Fruit fly (Drosophila melanogaster) whole organism, pupa: ENCODE results near the gene scrt.

Experiments
- CG13204 ChIP-seq: fragments of 200-800 bp; sonication (Bioruptor generic); optimal IDR thresholded peaks from 2 replicates; lab custom pipeline; 2018; ENCODE audit warnings: missing biosample characterization, mild to moderate bottlenecking, missing genetic modification characterization, moderate library complexity
- CG17806 ChIP-seq: fragments of 200-800 bp; sonication (Bioruptor generic); optimal IDR thresholded peaks from 2 replicates; lab custom pipeline; 2018; ENCODE audit warnings: missing biosample characterization, mild to moderate bottlenecking, missing genetic modification characterization, moderate library complexity
- CG34367 ChIP-seq: fragments of 200-800 bp; sonication (Bioruptor generic); optimal IDR thresholded peaks from 2 replicates; lab custom pipeline; 2018; ENCODE audit warnings: missing biosample characterization, mild to moderate bottlenecking, missing genetic modification characterization
- CG8301 ChIP-seq: fragments of 200-800 bp; sonication (Bioruptor generic); optimal IDR thresholded peaks from 2 replicates; lab custom pipeline; 2018; ENCODE audit warnings: missing biosample characterization, mild to moderate bottlenecking, missing genetic modification characterization
- D1 ChIP-seq: fragments of 200-800 bp; sonication (Bioruptor generic); optimal IDR thresholded peaks from 2 replicates; lab custom pipeline; 2018; ENCODE audit warnings: missing biosample characterization, mild to moderate bottlenecking, missing genetic modification characterization, moderate library complexity
- EcR ChIP-seq: fragments of 200-800 bp; sonication (Bioruptor generic); optimal IDR thresholded peaks from 3 replicates; lab custom pipeline; 2019; ENCODE audit warnings: missing biosample characterization, missing genetic modification characterization, mild to moderate bottlenecking, moderate library complexity, missing genetic modification reagents
- Ets98B ChIP-seq: fragments of 200-800 bp; sonication (Bioruptor generic); IDR thresholded peaks from 2 replicates; pipeline ENCODE4 v1.3.6; 2022; ENCODE audit warnings: missing biosample characterization, missing genetic modification characterization
- Pif1A ChIP-seq: fragments of 200-800 bp; sonication (Bioruptor generic); optimal IDR thresholded peaks from 3 replicates; lab custom pipeline; 2016; ENCODE audit warnings: missing biosample characterization, missing genetic modification characterization
- Pif1B ChIP-seq: fragments of 200-800 bp; sonication (Bioruptor generic); optimal IDR thresholded peaks from 3 replicates; lab custom pipeline; 2016; ENCODE audit warnings: missing biosample characterization, missing genetic modification characterization

DNA sequence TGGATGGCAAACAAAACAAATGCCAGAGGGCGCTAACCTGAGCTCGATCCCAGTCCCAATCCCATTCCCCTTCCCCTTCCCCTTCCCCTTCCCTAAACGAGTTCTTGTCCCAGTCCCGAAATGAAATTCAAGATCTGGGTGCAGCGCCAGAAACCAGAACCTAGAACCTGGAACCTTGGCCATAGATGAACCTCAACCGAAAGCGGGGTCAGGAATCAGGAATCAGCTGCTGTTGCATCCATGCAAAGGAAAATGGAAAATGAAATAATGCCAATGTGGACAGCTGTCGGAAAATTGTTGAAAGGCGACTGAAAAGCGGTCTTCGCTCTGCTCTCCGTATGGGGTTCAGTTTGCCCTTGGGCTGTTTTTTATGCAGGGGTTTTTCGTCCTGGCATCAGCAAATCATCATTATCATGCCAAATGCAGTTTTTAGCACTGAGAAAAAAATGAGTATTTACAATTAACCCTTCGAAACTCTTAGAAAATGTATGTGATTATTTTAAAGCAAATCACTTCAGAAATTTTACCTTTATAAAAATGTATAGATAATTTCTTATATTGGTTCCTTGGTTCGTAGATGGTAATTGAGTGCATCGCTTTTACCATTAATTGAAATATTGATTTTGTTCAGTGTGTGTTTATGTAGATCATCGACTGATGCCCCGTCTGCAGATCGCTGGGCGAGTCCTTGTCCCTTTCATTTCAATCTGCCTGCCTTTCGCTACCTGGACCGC is 5.9 kb upstream of the scrt start:
- TF ChIP-seq CG8301 (tag; lab: Kevin White, UChicago) = no peak
- no peak for TF ChIP-seq CG13204 (GFP tag; lab: Kevin White, UChicago)
- TF ChIP-seq EcR (GFP tag; lab: Kevin White, UChicago) = no peak
- TF ChIP-seq CG17806 (tag; lab: Kevin White, UChicago) = no peak
- TF ChIP-seq D1 (tag; lab: Kevin White, UChicago) = no peak
- no peak for TF ChIP-seq Pif1B (GFP tag; lab: Kevin White, UChicago)
- no peak for TF ChIP-seq Ets98B (GFP tag; lab: Robert Waterston, UW)
- no peak for TF ChIP-seq CG34367 (tag; lab: Kevin White, UChicago)
- no peak for TF ChIP-seq Pif1A (GFP tag; lab: Kevin White, UChicago)
